Worm (Caenorhabditis elegans): Measurements from ENCODE around the gene F54B8.4.
"Not testable (repeated sequence)": the region's sequence is repeated elsewhere in the genome, so short reads cannot be mapped to it uniquely, and the experiment has no call there.

Gene F54B8.4

ce11 chrV:15815962-15816432 is at the start of gene F54B8.4, which contains the start of gene fbxa-69:
TSS of gene F54B8.4 (plus strand) at chrV:15816382.
TSS of gene fbxa-69 (minus strand) at chrV:15815971.
- TF ChIP-seq dmd-6 (GFP tag; IDR thresholded peaks at IDR 0.05) (peak; percentile 12; the same call in 1 of the 2 replicates), hlh-30 (tag; optimal IDR thresholded peaks at IDR 0.05; ENCODE audit: insufficient read depth) (peak; percentile 24), zip-2 (tag; optimal IDR thresholded peaks at IDR 0.05) (peak; percentile 71), aha-1 (tag) (peak; percentile 32), mxl-3 (GFP tag; optimal IDR thresholded peaks at IDR 0.05) (peak; percentile 31), nhr-28 (tag; optimal IDR thresholded peaks at IDR 0.05) (peak; percentile 43), T26A8.4 (GFP tag; IDR thresholded peaks at IDR 0.05) (no peak), hlh-11 (tag; optimal IDR thresholded peaks at IDR 0.05) (no peak)

ce11 chrV:15767385-15767784 is 48.8 kb upstream of the F54B8.4 start:
- TF ChIP-seq nhr-42 (GFP tag; IDR thresholded peaks at IDR 0.05) (peak; percentile 66), ZK337.2 (GFP tag; IDR thresholded peaks at IDR 0.05) (0 out of 2 replicates have a peak, but pooled peaks have one; percentile 13), ceh-20 (GFP tag; IDR thresholded peaks at IDR 0.05) (peak; percentile 52; the same call in 1 of the 2 replicates), mdt-29 (GFP tag; IDR thresholded peaks at IDR 0.05) (peak; percentile 80), lin-38 (GFP tag; IDR thresholded peaks at IDR 0.05) (peak; percentile 82), ctbp-1 (GFP tag; IDR thresholded peaks at IDR 0.05) (peak; percentile 80), daf-8 (GFP tag; IDR thresholded peaks at IDR 0.05) (peak; percentile 64; the same call in 1 of the 2 replicates), zip-11 (GFP tag; IDR thresholded peaks at IDR 0.05) (0 out of 2 replicates have a peak, but pooled peaks have one; percentile 35), F49E8.2 (tag; optimal IDR thresholded peaks at IDR 0.05; ENCODE audit: borderline replicate concordance) (peak; percentile 12), madf-9 (GFP tag; conservative IDR thresholded peaks at IDR 0.05) (peak; percentile 45; the same call in 1 of the 2 replicates), lin-1 (GFP tag; IDR thresholded peaks at IDR 0.05) (peak; percentile 66; the same call in 1 of the 2 replicates), Y75B8A.6 (GFP tag; IDR thresholded peaks at IDR 0.05) (peak; percentile 78; the same call in 1 of the 2 replicates), snpc-1.2 (GFP tag; IDR thresholded peaks at IDR 0.05) (peak; percentile 86), lim-7 (GFP tag; IDR thresholded peaks at IDR 0.05) (peak; percentile 95), dmd-9 (GFP tag; IDR thresholded peaks at IDR 0.05) (0 out of 2 replicates have a peak, but pooled peaks have one; percentile 53), D1046.2 (GFP tag; IDR thresholded peaks at IDR 0.05) (peak; percentile 81), set-16 (GFP tag; IDR thresholded peaks at IDR 0.05) (peak; percentile 55), dmd-6 (GFP tag; IDR thresholded peaks at IDR 0.05) (0 out of 2 replicates have a peak, but pooled peaks have one; percentile 9), pha-4 (GFP tag; IDR thresholded peaks at IDR 0.05) (peak; percentile 84), dmd-8 (GFP tag; IDR thresholded peaks at IDR 0.05) (peak; percentile 94), nhr-41 (GFP tag; IDR thresholded peaks at IDR 0.05) (peak; percentile 85), madf-5 (GFP tag; IDR thresholded peaks at IDR 0.05) (peak in 1 of 2 experiments; percentile 73; a peak in 1 of 4 replicates), arid-1 (GFP tag; conservative IDR thresholded peaks at IDR 0.05) (peak; percentile 89), ceh-44 (GFP tag; IDR thresholded peaks at IDR 0.05) (peak; percentile 68; the same call in 1 of the 2 replicates), saeg-2 (GFP tag; IDR thresholded peaks at IDR 0.05) (peak; percentile 68; the same call in 1 of the 2 replicates), vab-7 (GFP tag; IDR thresholded peaks at IDR 0.05) (peak; percentile 77), Y48G9A.11 (GFP tag; IDR thresholded peaks at IDR 0.05) (peak; percentile 75), egl-43 (GFP tag; IDR thresholded peaks at IDR 0.05) (peak; percentile 92), lin-29 (GFP tag; IDR thresholded peaks at IDR 0.05) (peak; percentile 27; the same call in 1 of the 2 replicates), Y105C5A.15 (GFP tag; IDR thresholded peaks at IDR 0.05) (peak; percentile 71; the same call in 1 of the 2 replicates), php-3 (GFP tag; IDR thresholded peaks at IDR 0.05) (peak; percentile 72), F44E2.7 (GFP tag; IDR thresholded peaks at IDR 0.05) (peak; percentile 71; the same call in 1 of the 2 replicates), T26A8.4 (GFP tag; IDR thresholded peaks at IDR 0.05) (peak; percentile 64; the same call in 1 of the 2 replicates), F26F4.8 (GFP tag; conservative IDR thresholded peaks at IDR 0.05) (peak; percentile 95)
- TF ChIP-seq pha-4 (tag; optimal IDR thresholded peaks at IDR 0.05) = not testable (repeated sequence)

Data from whole organism, L4 larva.